Worm (Caenorhabditis elegans) whole organism, L1 larva: ENCODE measurements around the gene F56D6.20.

Source experiments
- C34B4.2 ChIP-seq: sonication (generic microtip); optimal IDR thresholded peaks from 2 replicates; lab custom pipeline; 2017; ENCODE audit warnings: mild to moderate bottlenecking, missing genetic modification characterization, missing compliant biosample characterization
- F16B12.6 ChIP-seq: fragments of 150-350 bp; optimal IDR thresholded peaks from 2 replicates; lab custom pipeline; 2014; ENCODE audit warnings: missing biosample characterization, missing genetic modification characterization
- aly-2 ChIP-seq: fragments of 150-350 bp; optimal IDR thresholded peaks from 2 replicates; lab custom pipeline; 2014; ENCODE audit warnings: missing biosample characterization, missing genetic modification characterization
- blmp-1 ChIP-seq: fragments of 150-350 bp; optimal IDR thresholded peaks from 2 replicates; lab custom pipeline; 2014; ENCODE audit warnings: missing biosample characterization, missing genetic modification characterization
- ceh-8 ChIP-seq: fragments of 200-800 bp; sonication (Bioruptor generic); optimal IDR thresholded peaks from 2 replicates; lab custom pipeline; 2018; ENCODE audit warnings: mild to moderate bottlenecking, missing genetic modification characterization, moderate library complexity, missing compliant biosample characterization
- ceh-88 ChIP-seq: fragments of 200-800 bp; sonication (Bioruptor generic); IDR thresholded peaks from 2 replicates; pipeline ENCODE4 v1.3.6; 2022; ENCODE audit warnings: missing genetic modification characterization, missing compliant biosample characterization
- dpl-1 ChIP-seq, 3 experiments: fragments of 150-350 bp in 2 of 3; sonication (generic microtip) in 1 of 3; optimal IDR thresholded peaks; 2 replicates each; lab custom pipeline; 2014 to 2017; ENCODE audit warnings: missing biosample characterization in 3 of 3, missing genetic modification characterization in 3 of 3, missing genetic modification reagents in 3 of 3
- dsc-1 ChIP-seq: sonication (generic microtip); optimal IDR thresholded peaks from 2 replicates; lab custom pipeline; 2016; ENCODE audit warnings: mild to moderate bottlenecking, missing genetic modification characterization, missing compliant biosample characterization
- efl-1 ChIP-seq, 4 experiments: fragments of 150-350 bp; optimal IDR thresholded peaks in 3 of 4; peaks in 1 of 4; 1 replicate in 1 of 4; 2 replicates in 3 of 4; lab custom pipeline; 2014; ENCODE audit warnings: missing biosample characterization in 2 of 4, missing genetic modification characterization in 2 of 4, missing genetic modification reagents in 2 of 4
- egl-27 ChIP-seq, 2 experiments: fragments of 150-350 bp in 1 of 2; sonication (generic microtip); optimal IDR thresholded peaks; 3 replicates each; lab custom pipeline; 2017 to 2018; ENCODE audit warnings: missing biosample characterization in 2 of 2, missing genetic modification characterization in 2 of 2, missing genetic modification reagents in 2 of 2
- elt-2 ChIP-seq: sonication (generic microtip); optimal IDR thresholded peaks from 2 replicates; lab custom pipeline; 2016; ENCODE audit warnings: missing genetic modification characterization, mild to moderate bottlenecking, inconsistent platforms, missing compliant biosample characterization, missing genetic modification reagents
- elt-3 ChIP-seq, 6 experiments: fragments of 150-350 bp in 1 of 6; sonication (generic microtip); optimal IDR thresholded peaks; 2 replicates each; lab custom pipeline; 2017 to 2018; ENCODE audit warnings: missing biosample characterization in 6 of 6, missing genetic modification characterization in 6 of 6, inconsistent platforms in 1 of 6
- fkh-4 ChIP-seq: sonication (generic microtip); optimal IDR thresholded peaks from 2 replicates; lab custom pipeline; 2016; ENCODE audit warnings: missing compliant biosample characterization, missing genetic modification characterization, borderline replicate concordance
- fos-1 ChIP-seq: fragments of 150-350 bp; optimal IDR thresholded peaks from 2 replicates; lab custom pipeline; 2014; ENCODE audit warnings: missing biosample characterization, missing genetic modification characterization
- hpl-2 ChIP-seq: fragments of 150-350 bp; optimal IDR thresholded peaks from 2 replicates; lab custom pipeline; 2014; ENCODE audit warnings: missing biosample characterization, missing genetic modification reagents, missing genetic modification characterization
- isw-1 ChIP-seq: fragments of 200-800 bp; sonication (Bioruptor generic); IDR thresholded peaks from 2 replicates; pipeline ENCODE4 v1.3.6; 2022; ENCODE audit warnings: missing genetic modification characterization, missing compliant biosample characterization
- jun-1 ChIP-seq: fragments of 150-350 bp; optimal IDR thresholded peaks from 2 replicates; lab custom pipeline; 2014; ENCODE audit warnings: missing biosample characterization, missing genetic modification reagents, missing genetic modification characterization
- lin-14 ChIP-seq: fragments of 200-800 bp; sonication (Bioruptor generic); optimal IDR thresholded peaks from 2 replicates; lab custom pipeline; 2018; ENCODE audit warnings: mild to moderate bottlenecking, missing genetic modification characterization, moderate library complexity, missing compliant biosample characterization
- lin-15B ChIP-seq: fragments of 150-350 bp; sonication (generic microtip); optimal IDR thresholded peaks from 3 replicates; lab custom pipeline; 2014; ENCODE audit warnings: missing biosample characterization, missing genetic modification characterization
- lin-35 ChIP-seq, 2 experiments: fragments of 150-350 bp; optimal IDR thresholded peaks; 2 replicates each; lab custom pipeline; 2014; ENCODE audit warnings: missing biosample characterization in 2 of 2, missing genetic modification characterization in 2 of 2, missing genetic modification reagents in 2 of 2
- lir-3 ChIP-seq: sonication (generic microtip); optimal IDR thresholded peaks from 2 replicates; lab custom pipeline; 2016; ENCODE audit warnings: mild to moderate bottlenecking, missing genetic modification characterization, moderate library complexity, missing compliant biosample characterization; ENCODE audit not compliant: poor library complexity
- lsy-2 ChIP-seq, 2 experiments: fragments of 150-350 bp; optimal IDR thresholded peaks; 2 replicates each; lab custom pipeline; 2014; ENCODE audit warnings: missing biosample characterization in 2 of 2, missing genetic modification characterization in 2 of 2
- mab-9 ChIP-seq: fragments of 200-800 bp; sonication (Bioruptor generic); IDR thresholded peaks from 2 replicates; pipeline ENCODE4 v1.3.6; 2022; ENCODE audit warnings: missing genetic modification reagents, missing genetic modification characterization, missing compliant biosample characterization
- mef-2 ChIP-seq: fragments of 150-350 bp; optimal IDR thresholded peaks from 2 replicates; lab custom pipeline; 2014; ENCODE audit warnings: missing biosample characterization, missing genetic modification characterization
- mep-1 ChIP-seq: fragments of 150-350 bp; optimal IDR thresholded peaks from 2 replicates; lab custom pipeline; 2014; ENCODE audit warnings: missing biosample characterization, missing genetic modification characterization
- nhr-19 ChIP-seq: fragments of 200-800 bp; sonication (Bioruptor generic); conservative IDR thresholded peaks from 2 replicates; pipeline ENCODE4 v1.3.6; 2022; ENCODE audit warnings: missing genetic modification characterization, missing compliant biosample characterization
- nhr-20 ChIP-seq: sonication (generic microtip); optimal IDR thresholded peaks from 2 replicates; lab custom pipeline; 2016; ENCODE audit warnings: mild to moderate bottlenecking, missing genetic modification characterization, missing compliant biosample characterization
- nhr-28 ChIP-seq: fragments of 150-350 bp; optimal IDR thresholded peaks from 2 replicates; lab custom pipeline; 2014; ENCODE audit warnings: missing biosample characterization, missing genetic modification characterization
- nhr-71 ChIP-seq: sonication (generic microtip); optimal IDR thresholded peaks from 2 replicates; lab custom pipeline; 2016; ENCODE audit warnings: mild to moderate bottlenecking, missing genetic modification characterization, moderate library complexity, missing compliant biosample characterization
- nhr-85 ChIP-seq: sonication (generic microtip); peaks from one replicate; lab custom pipeline; 2016; ENCODE audit warnings: missing genetic modification characterization, inconsistent platforms, missing compliant biosample characterization
- pag-3 ChIP-seq: sonication (generic microtip); optimal IDR thresholded peaks from 2 replicates; lab custom pipeline; 2017; ENCODE audit warnings: missing genetic modification characterization, mild to moderate bottlenecking, missing compliant biosample characterization, antibody characterized with exemption, borderline replicate concordance; ENCODE audit not compliant: insufficient read depth
- pax-3 ChIP-seq: fragments of 200-800 bp; sonication (Bioruptor generic); optimal IDR thresholded peaks from 2 replicates; lab custom pipeline; 2018; ENCODE audit warnings: mild to moderate bottlenecking, missing genetic modification characterization, moderate library complexity, missing compliant biosample characterization
- pqm-1 ChIP-seq: sonication (generic microtip); optimal IDR thresholded peaks from 3 replicates; lab custom pipeline; 2017; ENCODE audit warnings: missing biosample characterization, missing genetic modification characterization
- snu-23 ChIP-seq: sonication (generic microtip); optimal IDR thresholded peaks from 2 replicates; lab custom pipeline; 2016; ENCODE audit warnings: missing genetic modification characterization, missing compliant biosample characterization
- sup-37 ChIP-seq: fragments of 200-800 bp; sonication (Bioruptor generic); optimal IDR thresholded peaks from 2 replicates; lab custom pipeline; 2018; ENCODE audit warnings: mild to moderate bottlenecking, missing genetic modification characterization, missing compliant biosample characterization
- tlp-1 ChIP-seq: fragments of 150-350 bp; optimal IDR thresholded peaks from 2 replicates; lab custom pipeline; 2014; ENCODE audit warnings: missing biosample characterization, missing genetic modification characterization
- unc-30 ChIP-seq: sonication (generic microtip); optimal IDR thresholded peaks from 2 replicates; lab custom pipeline; 2017; ENCODE audit warnings: missing biosample characterization, missing genetic modification characterization
- unc-86 ChIP-seq: sonication (generic microtip); optimal IDR thresholded peaks from 2 replicates; lab custom pipeline; 2016; ENCODE audit warnings: missing genetic modification characterization, missing compliant biosample characterization
- unc-98 ChIP-seq: fragments of 200-800 bp; sonication (Bioruptor generic); IDR thresholded peaks from 2 replicates; pipeline ENCODE4 v1.3.6; 2022; ENCODE audit warnings: missing genetic modification characterization, missing compliant biosample characterization
- xbp-1 ChIP-seq: sonication (generic microtip); optimal IDR thresholded peaks from 2 replicates; lab custom pipeline; 2016; ENCODE audit warnings: missing genetic modification characterization, missing compliant biosample characterization
- zag-1 ChIP-seq: fragments of 150-350 bp; optimal IDR thresholded peaks from 2 replicates; lab custom pipeline; 2014; ENCODE audit warnings: missing biosample characterization, missing genetic modification characterization
- zip-4 ChIP-seq: fragments of 200-800 bp; sonication (Bioruptor generic); optimal IDR thresholded peaks from 2 replicates; lab custom pipeline; 2018; ENCODE audit warnings: mild to moderate bottlenecking, missing genetic modification characterization, moderate library complexity, missing compliant biosample characterization

F56D6.20 gene

ce11 chrIV:3912598-3912997 lies at the start of gene F56D6.20:
Gene F56D6.20, plus strand, starts transcription at chrIV:3912898.
- no peak for TF ChIP-seq ceh-88
- TF ChIP-seq hpl-2: no peak
- no peak for TF ChIP-seq tlp-1 (tag; lab: Kevin White, UChicago)
- no peak for TF ChIP-seq dsc-1 (tag; lab: Kevin White, UChicago)
- TF ChIP-seq mep-1 (tag; lab: Kevin White, UChicago): no peak
- TF ChIP-seq nhr-28: no peak
- no peak for TF ChIP-seq mab-9
- TF ChIP-seq nhr-19: no peak
- no peak for TF ChIP-seq lin-14 (GFP tag; lab: Kevin White, UChicago)
- no peak for TF ChIP-seq mef-2 (tag; lab: Kevin White, UChicago)
- TF ChIP-seq ceh-8 (GFP tag; lab: Kevin White, UChicago): no peak

ce11 chrIV:3862948-3863347 lies 49.8 kb upstream of the F56D6.20 start:
- TF ChIP-seq mab-9: no peak
- no peak for TF ChIP-seq efl-1 (optimal IDR thresholded peaks at IDR 0.05; lab: Kevin White, UChicago)
- peak in 1 of 2 experiments; percentile 50 for TF ChIP-seq efl-1 (GFP tag; optimal IDR thresholded peaks at IDR 0.05 in 1 of 2; lab: Kevin White, UChicago)

- TF ChIP-seq nhr-20: no peak
- peak; percentile 12 for TF ChIP-seq nhr-85 (tag; lab: Kevin White, UChicago)
Measured at ce11 chrIV:3864944-3865343, 47.8 kb upstream of the F56D6.20 start, which contains the start of gene aat-8. Gene aat-8, minus strand, starts transcription at chrIV:3865044.

- no peak for TF ChIP-seq F16B12.6
- TF ChIP-seq lin-15B (tag; lab: Kevin White, UChicago): no peak
- no peak for TF ChIP-seq tlp-1 (tag; lab: Kevin White, UChicago)
- no peak for TF ChIP-seq zag-1
- no peak for TF ChIP-seq egl-27 (tag; optimal IDR thresholded peaks at IDR 0.05; lab: Kevin White, UChicago)
- no peak for TF ChIP-seq zip-4 (GFP tag; lab: Kevin White, UChicago)
- TF ChIP-seq lin-14 (GFP tag; lab: Kevin White, UChicago): peak; percentile 16
- TF ChIP-seq lin-35 (GFP tag; optimal IDR thresholded peaks at IDR 0.05; lab: Kevin White, UChicago): peak in 1 of 2 experiments; percentile 50
- TF ChIP-seq lsy-2 (tag; optimal IDR thresholded peaks at IDR 0.05; lab: Kevin White, UChicago): no peak
- TF ChIP-seq sup-37 (GFP tag; lab: Kevin White, UChicago): no peak
- peak; percentile 80 for TF ChIP-seq nhr-85 (tag; lab: Kevin White, UChicago)
- no peak for TF ChIP-seq aly-2 (tag; lab: Kevin White, UChicago)
- TF ChIP-seq lir-3: no peak
- no peak for TF ChIP-seq C34B4.2
- TF ChIP-seq nhr-71 (tag; lab: Kevin White, UChicago): peak; percentile 18
- TF ChIP-seq unc-30 (tag; lab: Kevin White, UChicago): no peak
- TF ChIP-seq fkh-4 (tag; lab: Kevin White, UChicago): no peak
- peak; percentile 30 for TF ChIP-seq snu-23 (GFP tag; lab: Kevin White, UChicago)
- peak; percentile 71 for TF ChIP-seq blmp-1 (tag; lab: Kevin White, UChicago)
- TF ChIP-seq elt-2 (tag; lab: Kevin White, UChicago): peak; percentile 21
- TF ChIP-seq nhr-28: no peak
- TF ChIP-seq efl-1 (optimal IDR thresholded peaks at IDR 0.05; lab: Kevin White, UChicago): no peak
- TF ChIP-seq efl-1 (GFP tag; optimal IDR thresholded peaks at IDR 0.05 in 1 of 2; lab: Kevin White, UChicago): peak in 1 of 2 experiments; percentile 68
- TF ChIP-seq dsc-1 (tag; lab: Kevin White, UChicago): no peak
- TF ChIP-seq xbp-1: no peak
- no peak for TF ChIP-seq jun-1 (tag; lab: Kevin White, UChicago)
- no peak for TF ChIP-seq pax-3 (tag; lab: Kevin White, UChicago)
- no peak for TF ChIP-seq unc-86 (tag; lab: Kevin White, UChicago)
- TF ChIP-seq isw-1: no peak
- no peak for TF ChIP-seq pag-3 (tag; lab: Kevin White, UChicago)
- no peak for TF ChIP-seq fos-1
- peak; percentile 19 for TF ChIP-seq nhr-20
- no peak for TF ChIP-seq pqm-1
- no peak for TF ChIP-seq dpl-1 (GFP tag; optimal IDR thresholded peaks at IDR 0.05; lab: Kevin White, UChicago)
- TF ChIP-seq mef-2 (tag; lab: Kevin White, UChicago): no peak
- no peak for TF ChIP-seq unc-98 (GFP tag; lab: Robert Waterston, UW)
- peak in 1 of 6 experiments; percentile 55 for TF ChIP-seq elt-3 (tag; optimal IDR thresholded peaks at IDR 0.05; lab: Kevin White, UChicago)
Measured at ce11 chrIV:3866018-3866417, 46.7 kb upstream of the F56D6.20 start.
